Worm (Caenorhabditis elegans) whole organism, midembryonic: ENCODE results near the gene epg-9.

Experiments used
- T22C8.4 ChIP-seq: fragments of 200-800 bp; sonication (Bioruptor generic); IDR thresholded peaks from 2 replicates; pipeline ENCODE4 v1.3.6; 2022; ENCODE audit warnings: missing genetic modification characterization, missing compliant biosample characterization
- cog-1 ChIP-seq: sonication (generic microtip); optimal IDR thresholded peaks from 2 replicates; lab custom pipeline; 2016; ENCODE audit warnings: missing genetic modification characterization, missing compliant biosample characterization
- flt-1 ChIP-seq: fragments of 200-800 bp; sonication (Bioruptor generic); IDR thresholded peaks from 2 replicates; pipeline ENCODE4 v1.3.6; 2022; ENCODE audit warnings: missing genetic modification characterization, missing compliant biosample characterization
- klf-2 ChIP-seq: fragments of 200-800 bp; sonication (Bioruptor generic); conservative IDR thresholded peaks from 2 replicates; pipeline ENCODE4 v1.3.6; 2022; ENCODE audit warnings: missing genetic modification reagents, missing genetic modification characterization, missing compliant biosample characterization
- med-1 ChIP-seq: sonication (generic microtip); optimal IDR thresholded peaks from 2 replicates; lab custom pipeline; 2017; ENCODE audit warnings: missing genetic modification characterization, mild to moderate bottlenecking, missing compliant biosample characterization, antibody characterized with exemption, missing genetic modification reagents; ENCODE audit not compliant: insufficient read depth
- ref-1 ChIP-seq: fragments of 200-800 bp; sonication (Bioruptor generic); conservative IDR thresholded peaks from 2 replicates; pipeline ENCODE4 v1.3.6; 2022; ENCODE audit warnings: missing genetic modification reagents, missing genetic modification characterization, missing compliant biosample characterization
- tab-1 ChIP-seq: fragments of 200-800 bp; sonication (Bioruptor generic); IDR thresholded peaks from 2 replicates; pipeline ENCODE4 v1.3.6; 2022; ENCODE audit warnings: missing genetic modification characterization, missing compliant biosample characterization
- ztf-23 ChIP-seq: fragments of 200-800 bp; sonication (Bioruptor generic); IDR thresholded peaks from 2 replicates; pipeline ENCODE4 v1.3.6; 2022; ENCODE audit warnings: missing genetic modification reagents, missing genetic modification characterization, missing compliant biosample characterization
- ztf-29 ChIP-seq: fragments of 200-800 bp; sonication (Bioruptor generic); IDR thresholded peaks from 2 replicates; pipeline ENCODE4 v1.3.6; 2022; ENCODE audit warnings: missing genetic modification reagents, missing genetic modification characterization, missing compliant biosample characterization

Gene epg-9

ce11 chrIV:2640950-2641349 is 40.0 kb downstream of the epg-9 start, which contains the start of the genes mdf-2 and nduv-3:
Gene mdf-2 (minus strand): TSS chrIV:2641125.
Gene nduv-3 (plus strand): TSS chrIV:2641310.
- peak; percentile 85 for TF ChIP-seq T22C8.4 (GFP tag; lab: Robert Waterston, UW)
- TF ChIP-seq ztf-23 (GFP tag; lab: Robert Waterston, UW) = no peak
- 0 out of 2 replicates have a peak, but pooled peaks have one; percentile 40 for TF ChIP-seq flt-1
- no peak for TF ChIP-seq klf-2 (GFP tag; lab: Robert Waterston, UW)
- no peak for TF ChIP-seq ref-1 (GFP tag; lab: Robert Waterston, UW)
- TF ChIP-seq cog-1 (tag; lab: Kevin White, UChicago) = no peak
- TF ChIP-seq ztf-29 (GFP tag; lab: Robert Waterston, UW) = no peak
- TF ChIP-seq med-1 (GFP tag; lab: Kevin White, UChicago) = no peak
- no peak for TF ChIP-seq tab-1 (GFP tag; lab: Robert Waterston, UW)

- TF ChIP-seq T22C8.4 (GFP tag; lab: Robert Waterston, UW) = no peak
- TF ChIP-seq flt-1 = no peak
- TF ChIP-seq ref-1 (GFP tag; lab: Robert Waterston, UW) = no peak
- no peak for TF ChIP-seq ztf-23 (GFP tag; lab: Robert Waterston, UW)
- no peak for TF ChIP-seq tab-1 (GFP tag; lab: Robert Waterston, UW)
- TF ChIP-seq med-1 (GFP tag; lab: Kevin White, UChicago) = no peak
- no peak for TF ChIP-seq ztf-29 (GFP tag; lab: Robert Waterston, UW)
- TF ChIP-seq klf-2 (GFP tag; lab: Robert Waterston, UW) = no peak
- no peak for TF ChIP-seq cog-1 (tag; lab: Kevin White, UChicago)
These were observed 41.1 kb downstream of the epg-9 start for ce11 chrIV:2642054-2642453.

ce11 chrIV:2642673-2643072 is 41.7 kb downstream of the epg-9 start, which contains the start of gene ric-8:
Gene ric-8 (plus strand): TSS chrIV:2642973.
- no peak for TF ChIP-seq cog-1 (tag; lab: Kevin White, UChicago)
- no peak for TF ChIP-seq T22C8.4 (GFP tag; lab: Robert Waterston, UW)
- TF ChIP-seq ztf-23 (GFP tag; lab: Robert Waterston, UW) = no peak
- no peak for TF ChIP-seq tab-1 (GFP tag; lab: Robert Waterston, UW)
- no peak for TF ChIP-seq ztf-29 (GFP tag; lab: Robert Waterston, UW)
- no peak for TF ChIP-seq ref-1 (GFP tag; lab: Robert Waterston, UW)
- TF ChIP-seq flt-1 = no peak
- TF ChIP-seq klf-2 (GFP tag; lab: Robert Waterston, UW) = no peak
- TF ChIP-seq med-1 (GFP tag; lab: Kevin White, UChicago) = no peak

- no peak for TF ChIP-seq cog-1 (tag; lab: Kevin White, UChicago)
- peak; percentile 62 for TF ChIP-seq T22C8.4 (GFP tag; lab: Robert Waterston, UW)
These were observed 49.1 kb downstream of the epg-9 start for ce11 chrIV:2650031-2650430.

- TF ChIP-seq cog-1 (tag; lab: Kevin White, UChicago) (no peak), tab-1 (GFP tag; lab: Robert Waterston, UW) (no peak), klf-2 (GFP tag; lab: Robert Waterston, UW) (no peak), ref-1 (GFP tag; lab: Robert Waterston, UW) (no peak), med-1 (GFP tag; lab: Kevin White, UChicago) (no peak), ztf-23 (GFP tag; lab: Robert Waterston, UW) (no peak), flt-1 (no peak), ztf-29 (GFP tag; lab: Robert Waterston, UW) (no peak), T22C8.4 (GFP tag; lab: Robert Waterston, UW) (no peak)
These were observed 54.0 kb downstream of the epg-9 start for ce11 chrIV:2654965-2655364.

- TF ChIP-seq klf-2 (GFP tag; lab: Robert Waterston, UW) = no peak
- no peak for TF ChIP-seq med-1 (GFP tag; lab: Kevin White, UChicago)
- TF ChIP-seq ztf-23 (GFP tag; lab: Robert Waterston, UW) = no peak
- TF ChIP-seq tab-1 (GFP tag; lab: Robert Waterston, UW) = 0 out of 2 replicates have a peak, but pooled peaks have one; percentile 7
These were observed 55.6 kb downstream of the epg-9 start for ce11 chrIV:2656400-2657139.
